Worm (Caenorhabditis elegans): ENCODE data around the gene T27F7.12.

DNA sequence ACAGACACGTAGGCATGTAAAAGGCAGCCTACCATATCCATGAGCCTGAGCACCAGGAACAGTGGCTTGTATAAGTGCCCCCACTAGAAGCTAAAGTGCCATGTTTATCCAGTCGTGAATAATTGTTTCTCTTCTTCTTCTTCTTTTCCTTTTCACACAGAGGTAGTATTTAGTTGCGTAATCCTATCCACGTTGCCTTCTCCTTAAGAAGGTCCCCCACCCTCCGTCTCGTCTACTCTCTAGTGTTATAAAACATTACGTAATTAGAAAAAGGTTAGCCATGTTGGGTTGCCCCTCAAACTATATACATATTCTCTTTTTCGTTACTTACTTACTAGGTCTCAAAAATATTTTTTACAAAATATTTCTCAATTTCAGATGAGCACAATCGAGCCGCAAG lies 3.2 kb upstream of the T27F7.12 start:
- TF ChIP-seq cnd-1 (tag; optimal IDR thresholded peaks at IDR 0.05): no peak
- TF ChIP-seq elt-3 (tag; optimal IDR thresholded peaks at IDR 0.05): no peak
- peak; percentile 90 for TF ChIP-seq zip-8 (tag; optimal IDR thresholded peaks at IDR 0.05)
- no peak for TF ChIP-seq lin-32 (GFP tag; optimal IDR thresholded peaks at IDR 0.05)
- TF ChIP-seq nhr-12 (tag; optimal IDR thresholded peaks at IDR 0.05): no peak
- TF ChIP-seq elt-1 (tag; optimal IDR thresholded peaks at IDR 0.05; ENCODE audit: borderline replicate concordance, insufficient read depth): no peak

Data from whole organism, mixed stage, embryonic.